Fruit fly (Drosophila melanogaster): ENCODE results near the gene CG14551.

CG14551 gene

dm6 chr3R:26017771-26018731, 44.8 kb downstream of the CG14551 start (continued):
- TF ChIP-seq ttk (GFP tag; IDR thresholded peaks at IDR 0.05) (peak; percentile 73), MESR4 (GFP tag; optimal IDR thresholded peaks at IDR 0.05) (no peak), BEAF-32 (GFP tag; optimal IDR thresholded peaks at IDR 0.05) (no peak), CG13287 (GFP tag; IDR thresholded peaks at IDR 0.05; ENCODE audit: partially characterized antibody) (no peak), knrl (GFP tag; IDR thresholded peaks at IDR 0.05; ENCODE audit: partially characterized antibody) (no peak), mld (GFP tag; IDR thresholded peaks at IDR 0.05; ENCODE audit: partially characterized antibody) (no peak), CG2202 (tag; optimal IDR thresholded peaks at IDR 0.05) (peak; percentile 86), Sin3A (optimal IDR thresholded peaks at IDR 0.05) (no peak), prd (optimal IDR thresholded peaks at IDR 0.05) (no peak), prd (GFP tag; IDR thresholded peaks at IDR 0.05) (peak; percentile 85), CG11398 (GFP tag; optimal IDR thresholded peaks at IDR 0.05) (no peak), Hsf (GFP tag; optimal IDR thresholded peaks at IDR 0.05) (no peak), gem (tag; optimal IDR thresholded peaks at IDR 0.05) (peak; percentile 95), CG4854 (GFP tag; optimal IDR thresholded peaks at IDR 0.05) (no peak), CG1024 (GFP tag; IDR thresholded peaks at IDR 0.05) (no peak), CG4820 (GFP tag; optimal IDR thresholded peaks at IDR 0.05) (peak; percentile 78), Vsx1 (GFP tag; optimal IDR thresholded peaks at IDR 0.05) (peak; percentile 77), Ssrp (tag; optimal IDR thresholded peaks at IDR 0.05) (peak; percentile 92), CG6654 (GFP tag; optimal IDR thresholded peaks at IDR 0.05) (peak; percentile 35), corto (GFP tag; optimal IDR thresholded peaks at IDR 0.05) (peak; percentile 66), toy (GFP tag; IDR thresholded peaks at IDR 0.05) (no peak), CG16813 (GFP tag; IDR thresholded peaks at IDR 0.05; ENCODE audit: partially characterized antibody) (no peak), stc (GFP tag; IDR thresholded peaks at IDR 0.05) (peak; percentile 76), CG10366 (GFP tag; IDR thresholded peaks at IDR 0.05) (peak; percentile 34), tin (GFP tag; optimal IDR thresholded peaks at IDR 0.05) (peak; percentile 70), NC2β (GFP tag; optimal IDR thresholded peaks at IDR 0.05) (no peak), pnt (GFP tag; optimal IDR thresholded peaks at IDR 0.05) (no peak), Blimp-1 (GFP tag; optimal IDR thresholded peaks at IDR 0.05) (peak; percentile 80), D19A (tag; optimal IDR thresholded peaks at IDR 0.05) (peak; percentile 88), wor (GFP tag; IDR thresholded peaks at IDR 0.05) (peak; percentile 43; the same call in 1 of the 2 replicates), CG12769 (tag; optimal IDR thresholded peaks at IDR 0.05) (no peak), Sox100B (GFP tag; optimal IDR thresholded peaks at IDR 0.05) (peak; percentile 92), sens (GFP tag) (peak; percentile 89), Gug (GFP tag; IDR thresholded peaks at IDR 0.05) (peak; percentile 30; the same call in 2 of the 4 replicates), sim (GFP tag; IDR thresholded peaks at IDR 0.05) (peak; percentile 75), CG17359 (tag; optimal IDR thresholded peaks at IDR 0.05) (peak; percentile 78), Trl (optimal IDR thresholded peaks at IDR 0.05) (no peak), Trl (GFP tag; optimal IDR thresholded peaks at IDR 0.05) (peak; percentile 13), CG1832 (GFP tag; optimal IDR thresholded peaks at IDR 0.05) (no peak), row (GFP tag; IDR thresholded peaks at IDR 0.05) (peak; percentile 72), Dip3 (GFP tag; optimal IDR thresholded peaks at IDR 0.05) (no peak), sob (GFP tag; IDR thresholded peaks at IDR 0.05) (no peak), aop (GFP tag; IDR thresholded peaks at IDR 0.05) (peak; percentile 74; the same call in 1 of the 2 replicates), tx (GFP tag; optimal IDR thresholded peaks at IDR 0.05) (no peak), salm (tag; optimal IDR thresholded peaks at IDR 0.05) (peak; percentile 80), CG13123 (GFP tag; optimal IDR thresholded peaks at IDR 0.05) (peak; percentile 34), Ets97D (GFP tag; optimal IDR thresholded peaks at IDR 0.05) (no peak), ci (GFP tag; IDR thresholded peaks at IDR 0.05) (peak; percentile 52; the same call in 1 of the 3 replicates), MTF-1 (GFP tag; optimal IDR thresholded peaks at IDR 0.05; ENCODE audit: borderline replicate concordance) (no peak)

Measured in whole organism, embryonic.